Fruit fly (Drosophila melanogaster) S2 (cell line): ENCODE measurements around the gene Ir67b.

ENCODE experiments used
- CG8478 ChIP-seq: fragments of >200 bp; optimal IDR thresholded peaks from 2 replicates; lab custom pipeline; 2018
- CTCF ChIP-seq, 2 experiments: fragments of >200 bp; optimal IDR thresholded peaks; 2 replicates each; lab custom pipeline; 2018

Ir67b gene

DNA sequence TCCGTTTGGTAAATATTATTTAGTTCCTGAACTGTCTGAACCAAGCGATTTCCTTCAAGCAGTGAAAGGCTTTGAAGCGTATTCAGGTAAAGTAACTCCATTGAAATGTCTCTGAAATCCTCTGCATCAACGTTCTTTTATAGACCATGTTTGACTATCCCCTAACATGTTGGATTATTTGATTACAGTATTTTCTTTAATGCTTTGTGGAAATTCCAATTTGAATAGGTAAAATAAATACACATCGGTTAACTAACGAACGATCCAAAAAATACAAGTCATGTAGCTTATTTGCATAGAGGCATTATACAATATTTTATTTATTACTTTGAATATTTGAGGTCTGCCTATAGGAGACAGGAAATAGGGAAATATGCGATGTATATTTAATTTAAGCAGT, at the start of gene Ir67b:
Gene Ir67b, minus strand, starts transcription at position 101 of the 400 bp plus-strand sequence.
- TF ChIP-seq CG8478 (lab: Kevin White, UChicago) (no peak), CTCF (optimal IDR thresholded peaks at IDR 0.05; lab: Kevin White, UChicago) (no peak)

DNA sequence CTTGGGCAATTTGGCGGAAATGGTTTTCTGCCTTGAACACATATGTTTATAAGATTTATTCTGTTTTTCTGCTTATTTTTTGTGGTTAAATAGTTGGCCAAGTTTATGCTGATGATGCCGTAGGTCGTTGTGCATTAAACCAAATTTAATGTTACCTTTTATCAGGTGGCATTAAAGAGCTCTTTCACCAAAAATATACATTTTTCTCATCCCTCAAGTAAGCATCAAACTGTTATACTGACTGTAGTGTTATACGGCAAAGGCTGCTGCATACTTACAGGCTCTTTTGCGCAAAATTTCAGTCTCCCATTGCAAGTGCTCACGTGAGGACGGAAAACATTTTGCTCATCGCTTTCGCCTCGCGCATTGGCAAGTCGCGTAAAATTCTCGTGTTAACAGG, 49.3 kb upstream of the Ir67b start, which contains the start of gene Rbfox1:
Gene Rbfox1, plus strand, starts transcription at position 301 of the 400 bp plus-strand sequence.
- TF ChIP-seq CG8478 (lab: Kevin White, UChicago) (no peak), CTCF (optimal IDR thresholded peaks at IDR 0.05; lab: Kevin White, UChicago) (no peak)

DNA sequence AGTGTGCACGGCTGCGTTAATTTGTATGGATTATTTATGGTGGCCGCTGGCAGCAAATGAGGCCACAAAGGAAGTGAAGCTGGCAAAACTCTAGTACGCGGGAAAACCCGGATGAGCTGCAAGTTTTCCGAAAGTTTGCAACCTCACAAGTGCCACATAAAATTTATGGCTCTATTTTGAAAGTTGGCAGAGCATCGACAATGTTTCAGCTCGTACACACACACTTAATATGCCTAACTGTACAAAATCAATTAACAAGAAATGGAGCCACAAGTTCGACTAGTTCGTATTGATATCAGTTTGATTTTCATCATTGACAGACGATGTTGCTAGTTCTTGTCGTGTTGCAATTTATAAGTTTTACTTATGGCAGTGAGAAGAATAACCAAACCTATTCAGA, 46.4 kb upstream of the Ir67b start, which contains the start of gene CG46430:
Gene CG46430, plus strand, starts transcription at position 301 of the 400 bp plus-strand sequence.
- TF ChIP-seq CTCF (optimal IDR thresholded peaks at IDR 0.05; lab: Kevin White, UChicago): no peak
- no peak for TF ChIP-seq CG8478 (lab: Kevin White, UChicago)

DNA sequence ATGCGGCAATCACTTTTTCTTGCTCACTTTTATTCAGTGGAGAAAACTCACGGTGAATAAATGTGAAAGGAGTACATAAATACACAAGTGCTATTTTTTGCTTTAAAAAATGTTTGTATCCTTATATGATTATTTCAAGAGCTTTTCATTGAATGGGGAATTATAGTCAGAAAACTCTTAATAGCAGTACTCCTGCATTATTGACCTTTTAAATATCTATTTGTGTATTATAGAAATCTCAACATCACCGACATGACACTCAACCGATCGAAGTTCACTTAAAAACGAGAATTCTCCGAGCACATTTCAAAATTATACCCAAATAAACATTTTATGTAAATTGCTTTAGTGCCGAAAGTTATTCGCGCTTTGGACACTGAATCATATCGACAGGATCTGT, 33.1 kb upstream of the Ir67b start, which contains the start of gene S-Lap3:
Gene S-Lap3, plus strand, starts transcription at position 301 of the 400 bp plus-strand sequence.
- TF ChIP-seq CTCF (optimal IDR thresholded peaks at IDR 0.05; lab: Kevin White, UChicago) (no peak), CG8478 (lab: Kevin White, UChicago) (no peak)

DNA sequence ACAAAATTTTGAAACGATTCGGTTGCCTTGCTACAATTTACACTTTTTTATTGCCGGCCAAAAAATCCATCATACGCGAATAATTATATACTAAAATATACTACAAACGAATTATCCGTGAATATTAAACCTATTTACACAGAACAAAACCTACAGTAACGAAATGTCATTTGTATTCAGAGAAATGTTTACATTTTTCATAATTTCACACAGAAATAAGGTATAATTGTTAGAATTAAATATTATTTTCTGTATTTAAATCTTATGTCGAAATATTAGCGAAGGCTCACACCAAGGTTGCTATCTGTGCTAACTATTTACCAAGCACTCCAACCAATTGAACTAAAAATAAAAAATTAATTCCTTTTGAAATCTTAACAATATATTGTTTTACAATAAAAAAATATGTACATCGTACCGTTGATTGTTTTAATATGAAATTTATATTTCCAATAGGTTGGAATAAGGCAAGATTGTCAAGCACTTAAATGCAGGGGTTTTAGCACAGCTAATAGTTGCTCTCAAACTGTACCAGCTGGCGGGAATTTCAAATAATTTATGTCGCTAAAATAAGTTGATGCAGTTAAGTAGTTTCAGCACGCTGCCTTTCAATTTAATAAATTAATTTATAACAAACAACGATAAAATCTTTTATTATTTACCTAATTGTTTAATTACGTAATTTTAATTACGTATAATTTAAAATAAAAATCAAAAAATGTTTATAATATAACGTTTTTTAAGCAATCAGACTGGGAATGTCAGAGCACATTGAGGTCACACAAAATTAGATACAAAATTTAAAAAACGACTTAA, 31.5 kb upstream of the Ir67b start, which contains the start of the genes Gem3 and CG32061:
Gene Gem3, minus strand, starts transcription at position 51 of the 816 bp plus-strand sequence.
Gene CG32061, plus strand, starts transcription at position 766 of the 816 bp plus-strand sequence.
- TF ChIP-seq CTCF (optimal IDR thresholded peaks at IDR 0.05; lab: Kevin White, UChicago) (peak in 1 of 2 experiments; percentile 38), CG8478 (lab: Kevin White, UChicago) (no peak)

DNA sequence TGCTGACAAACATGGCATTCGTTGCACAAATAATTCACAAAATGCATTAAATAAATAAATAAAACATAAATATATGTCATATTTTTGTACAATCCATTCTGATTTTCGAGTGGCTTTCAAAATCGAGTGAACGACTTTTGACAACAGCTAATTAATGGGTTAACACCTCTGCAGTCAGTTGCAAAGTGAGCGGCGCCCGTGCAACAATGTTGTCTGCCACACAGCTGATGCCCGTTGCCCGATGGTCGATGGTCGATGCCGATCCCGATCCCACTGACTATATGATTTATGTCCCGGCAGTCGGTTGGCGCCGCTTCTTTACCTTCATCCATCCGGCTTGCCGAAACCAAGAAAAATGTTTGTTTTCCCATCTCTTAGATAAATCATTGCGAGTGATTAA, 27.3 kb upstream of the Ir67b start:
- no peak for TF ChIP-seq CTCF (optimal IDR thresholded peaks at IDR 0.05; lab: Kevin White, UChicago)

DNA sequence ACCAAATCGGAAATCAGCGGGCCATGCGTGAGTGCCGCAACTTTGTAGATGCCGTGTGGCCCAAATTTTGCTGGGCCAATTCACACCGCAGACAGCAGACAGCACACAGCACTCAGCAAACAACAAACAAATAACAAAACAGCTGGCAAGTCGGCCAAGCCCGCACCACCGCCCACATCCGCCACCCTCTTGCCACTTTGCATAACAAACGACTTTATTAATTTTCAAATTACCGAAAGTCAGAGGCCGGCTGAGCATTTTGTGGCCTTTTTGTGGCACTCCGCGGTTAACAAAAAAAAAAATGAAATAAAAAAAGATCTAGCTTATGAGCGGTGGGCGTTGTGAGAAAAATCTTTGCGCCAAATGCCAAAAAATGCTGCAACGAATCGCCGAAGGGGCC, 17.9 kb upstream of the Ir67b start:
- TF ChIP-seq CTCF (optimal IDR thresholded peaks at IDR 0.05; lab: Kevin White, UChicago) (no peak), CG8478 (lab: Kevin White, UChicago) (no peak)

DNA sequence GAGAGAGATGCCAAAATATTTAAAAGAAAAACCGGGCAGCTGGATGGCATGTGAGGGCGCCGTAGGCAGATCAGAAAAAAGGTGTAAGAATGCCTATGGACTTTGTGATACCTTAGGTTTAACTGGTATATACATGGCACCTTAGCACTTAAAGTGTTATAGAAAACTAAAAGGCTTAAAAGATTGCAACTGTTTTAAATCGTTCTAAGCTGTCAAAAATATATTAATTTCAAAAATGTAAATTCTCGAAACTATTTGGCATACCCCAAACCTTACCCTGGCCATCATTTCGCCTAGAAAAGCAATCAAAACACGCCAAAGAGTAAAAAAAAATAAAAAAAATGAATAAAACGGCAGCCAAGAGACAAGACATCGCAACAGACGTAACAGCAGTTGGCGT, 15.2 kb upstream of the Ir67b start:
- TF ChIP-seq CTCF (optimal IDR thresholded peaks at IDR 0.05; lab: Kevin White, UChicago) (no peak), CG8478 (lab: Kevin White, UChicago) (no peak)

DNA sequence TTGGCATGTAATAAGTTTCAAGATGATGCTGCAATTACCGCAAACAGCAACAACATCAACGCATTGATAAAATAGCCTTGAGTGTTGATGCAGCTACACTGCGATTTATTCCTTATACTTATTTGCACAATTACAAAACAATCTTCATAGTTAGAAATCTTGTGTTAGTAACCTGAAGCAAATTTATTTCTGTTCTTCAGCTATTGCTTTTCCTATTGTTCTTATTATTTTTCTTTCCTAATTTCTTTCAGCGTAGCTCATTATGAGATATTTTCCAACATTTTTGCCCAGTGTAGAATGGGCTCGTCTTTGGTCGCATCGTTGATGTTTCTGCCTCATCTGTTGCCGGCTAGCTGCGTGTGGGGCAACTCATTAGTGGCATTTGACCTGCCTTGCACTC, 12.2 kb upstream of the Ir67b start:
- no peak for TF ChIP-seq CTCF (optimal IDR thresholded peaks at IDR 0.05; lab: Kevin White, UChicago)
- TF ChIP-seq CG8478 (lab: Kevin White, UChicago): no peak

DNA sequence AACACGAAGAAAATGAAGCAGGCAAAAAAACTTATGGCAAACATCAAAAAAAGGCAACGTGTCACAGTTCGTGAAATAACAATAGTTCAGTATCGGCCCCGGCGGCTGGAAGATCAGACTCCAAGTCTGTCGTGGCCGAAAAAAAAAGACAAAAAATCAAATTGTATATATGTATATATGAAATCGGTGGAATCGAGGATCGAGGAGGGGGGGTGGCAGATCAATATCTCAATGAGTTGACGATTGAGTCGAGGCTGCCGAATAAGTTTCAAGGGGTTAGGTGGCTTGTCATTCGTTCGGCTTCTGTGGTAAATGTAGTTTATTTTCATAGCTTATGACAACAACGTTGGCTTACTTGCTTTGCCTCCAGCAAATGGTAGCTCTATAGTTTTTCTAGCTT, 10.7 kb upstream of the Ir67b start:
- TF ChIP-seq CTCF (optimal IDR thresholded peaks at IDR 0.05; lab: Kevin White, UChicago) (no peak), CG8478 (lab: Kevin White, UChicago) (no peak)

DNA sequence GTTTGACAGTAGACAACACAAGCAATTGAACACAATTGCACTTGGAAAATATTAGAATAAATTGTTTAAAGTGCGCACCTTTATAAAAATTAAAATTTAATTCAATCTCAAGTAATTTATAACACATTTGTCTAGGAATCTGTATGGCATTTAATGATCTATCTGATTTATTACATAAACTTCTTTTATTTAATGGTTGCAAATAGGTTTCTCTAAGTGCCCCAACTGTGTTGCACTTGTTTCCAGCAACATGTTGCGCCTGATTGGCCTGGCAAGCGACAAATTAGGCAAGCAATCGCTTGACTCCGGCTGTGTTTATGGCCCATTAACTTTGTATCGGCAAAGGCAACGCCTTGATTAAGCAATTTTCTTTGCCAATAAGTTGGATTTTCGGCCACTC, 8.7 kb upstream of the Ir67b start:
- TF ChIP-seq CTCF (optimal IDR thresholded peaks at IDR 0.05; lab: Kevin White, UChicago) (no peak), CG8478 (lab: Kevin White, UChicago) (no peak)

DNA sequence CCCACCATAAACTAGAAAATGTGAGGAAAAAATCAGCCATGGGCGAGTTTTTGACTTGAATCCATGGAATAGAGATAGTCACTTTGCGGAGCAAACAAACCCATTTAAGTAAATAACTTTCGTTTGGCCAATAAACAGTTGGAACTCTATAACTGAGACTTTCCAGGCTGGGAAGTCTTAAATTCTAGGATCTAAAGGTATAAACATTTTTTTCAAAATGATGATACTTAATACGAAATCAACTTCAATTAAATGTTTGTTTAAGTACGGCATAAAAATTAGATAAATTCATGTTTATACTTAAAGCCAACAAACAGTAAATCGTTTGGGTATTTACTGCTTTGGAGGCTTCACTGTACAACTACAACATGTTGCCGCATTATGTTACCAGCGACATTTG, 8.1 kb upstream of the Ir67b start:
- TF ChIP-seq CG8478 (lab: Kevin White, UChicago) (no peak), CTCF (optimal IDR thresholded peaks at IDR 0.05; lab: Kevin White, UChicago) (no peak)

DNA sequence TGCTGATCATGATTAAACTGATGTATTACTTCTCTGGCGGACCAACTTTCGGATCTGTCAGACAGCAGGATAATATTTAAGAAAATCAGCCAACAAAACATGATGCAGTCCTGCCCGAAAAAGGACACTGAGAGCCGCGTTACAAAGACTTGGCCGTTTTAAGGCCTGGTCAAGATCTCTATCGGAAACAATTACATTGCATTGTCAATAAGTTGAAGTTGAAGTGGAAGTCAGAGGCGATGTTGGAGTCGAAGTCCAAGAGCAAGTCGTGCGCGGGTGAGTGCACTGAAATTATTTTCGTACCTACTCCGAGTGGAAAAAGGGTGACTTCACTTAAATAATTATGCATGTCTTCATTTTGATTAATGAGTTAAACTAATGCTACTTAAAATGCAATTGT, 2.2 kb upstream of the Ir67b start, which contains the start of gene Ir67c:
Gene Ir67c, minus strand, starts transcription at position 101 of the 400 bp plus-strand sequence.
- TF ChIP-seq CG8478 (lab: Kevin White, UChicago): no peak
- TF ChIP-seq CTCF (optimal IDR thresholded peaks at IDR 0.05; lab: Kevin White, UChicago): no peak

DNA sequence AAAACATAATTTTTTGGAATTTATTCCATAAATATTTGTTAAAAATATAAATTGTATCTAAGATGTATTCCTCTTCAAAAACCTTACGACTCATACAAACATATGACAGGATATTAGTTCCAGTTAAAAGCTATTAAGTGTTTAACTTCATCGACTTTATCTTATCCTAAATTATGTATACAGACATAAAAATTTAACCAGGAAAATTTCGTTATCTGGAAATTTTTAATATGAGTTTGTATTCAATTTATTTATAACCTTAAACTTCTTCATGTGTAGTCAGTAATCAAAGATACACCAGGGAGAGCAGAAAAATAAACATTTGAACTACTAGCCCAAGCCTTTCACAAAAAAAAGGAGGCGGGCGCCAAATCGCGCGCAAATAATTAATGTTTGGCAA, 2.3 kb downstream of the Ir67b start:
- no peak for TF ChIP-seq CTCF (optimal IDR thresholded peaks at IDR 0.05; lab: Kevin White, UChicago)
- TF ChIP-seq CG8478 (lab: Kevin White, UChicago): no peak

DNA sequence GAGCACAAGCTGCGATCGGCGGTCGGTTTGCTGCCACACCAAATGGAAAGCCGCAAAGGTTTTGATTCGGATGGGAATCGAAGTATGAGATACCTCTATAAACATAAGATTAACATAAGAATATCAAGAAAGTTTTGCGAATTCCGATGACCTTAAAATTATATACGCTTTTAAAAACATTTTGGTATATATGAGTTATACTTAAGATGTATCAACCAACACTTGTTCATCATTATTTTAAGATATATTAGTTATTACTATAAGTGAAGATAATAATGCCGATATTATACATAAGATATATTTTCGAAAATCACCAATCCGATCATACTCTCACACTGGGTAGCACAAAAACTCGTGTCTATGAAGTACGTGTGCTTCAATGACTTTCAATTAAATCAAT, 3.0 kb downstream of the Ir67b start:
- TF ChIP-seq CTCF (optimal IDR thresholded peaks at IDR 0.05; lab: Kevin White, UChicago): no peak
- no peak for TF ChIP-seq CG8478 (lab: Kevin White, UChicago)
